Fruit fly (Drosophila melanogaster): ENCODE data around the gene Aos1.

DNA sequence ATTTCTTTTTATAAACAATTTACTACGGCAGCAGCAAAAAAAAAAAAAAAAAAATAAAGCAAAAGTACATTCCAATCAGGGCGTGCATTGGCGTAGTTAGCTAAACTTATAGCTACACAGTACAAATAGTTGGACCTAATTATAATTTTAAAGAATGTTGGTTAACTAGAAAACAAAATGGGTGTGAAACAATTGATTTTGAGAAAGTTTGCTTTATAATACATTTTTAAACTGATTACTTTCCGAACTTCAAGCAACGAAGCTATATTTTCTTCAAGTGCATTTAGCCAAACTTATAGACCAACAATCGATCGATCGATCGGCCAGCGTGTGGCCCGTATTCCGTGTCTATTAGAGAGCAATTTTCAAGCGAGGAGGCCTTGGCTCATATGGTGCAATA is 17.8 kb upstream of the Aos1 start:
- TF ChIP-seq CG31441 (GFP tag; IDR thresholded peaks at IDR 0.05), result no peak; the same call in 1 of the 2 replicates
- TF ChIP-seq Eip74EF (GFP tag; optimal IDR thresholded peaks at IDR 0.05), result no peak
